Fruit fly (Drosophila melanogaster): ENCODE measurements around the gene Fad2.

Fad2 gene

dm6 chr3L:11027279-11027678 is 3.9 kb downstream of the Fad2 start, which contains the start of gene CG32081:
CG32081 (plus strand) TSS chr3L:11027579.
- TF ChIP-seq CG16779 (GFP tag; IDR thresholded peaks at IDR 0.05) (no peak), MBD-R2 (GFP tag; IDR thresholded peaks at IDR 0.05) (no peak), HLH3B (GFP tag; IDR thresholded peaks at IDR 0.05) (no peak), gcm2 (GFP tag; optimal IDR thresholded peaks at IDR 0.05) (no peak)

DNA sequence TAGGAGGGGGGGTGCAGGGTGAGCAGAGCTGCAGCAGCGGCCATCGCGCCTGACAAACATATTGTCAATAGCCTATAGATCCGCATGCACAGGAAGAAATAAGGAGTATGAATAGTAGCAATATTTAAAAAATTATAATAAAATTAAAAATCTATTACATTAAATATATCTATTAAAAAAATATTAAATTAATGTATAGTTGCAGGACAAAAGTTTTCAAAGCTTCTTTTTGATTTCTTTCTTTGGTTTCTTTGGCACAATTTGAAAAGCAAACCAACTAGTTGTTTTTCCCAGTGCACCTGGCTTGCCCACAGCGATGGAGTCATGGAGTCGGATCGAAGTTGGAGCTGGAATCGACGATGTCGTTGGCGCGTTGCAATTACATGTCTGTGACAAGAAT is 8.4 kb downstream of the Fad2 start:
- TF ChIP-seq CG17186 (GFP tag; optimal IDR thresholded peaks at IDR 0.05), result no peak
- TF ChIP-seq CG18262 (tag; optimal IDR thresholded peaks at IDR 0.05), result peak; percentile 52
- TF ChIP-seq PHDP (tag; optimal IDR thresholded peaks at IDR 0.05), result no peak
- TF ChIP-seq CG10979 (tag; optimal IDR thresholded peaks at IDR 0.05), result peak; percentile 55
- TF ChIP-seq Ptx1 (GFP tag; IDR thresholded peaks at IDR 0.05), result no peak
- TF ChIP-seq gem (tag; optimal IDR thresholded peaks at IDR 0.05), result peak; percentile 41
- TF ChIP-seq CG17829 (tag; optimal IDR thresholded peaks at IDR 0.05), result peak; percentile 33
- TF ChIP-seq CG11504 (tag; optimal IDR thresholded peaks at IDR 0.05), result peak; percentile 17
- no peak for TF ChIP-seq B-H1 (GFP tag; IDR thresholded peaks at IDR 0.05)
- no peak for TF ChIP-seq trh (GFP tag; optimal IDR thresholded peaks at IDR 0.05)
- peak; percentile 38 for TF ChIP-seq CG9727 (GFP tag; optimal IDR thresholded peaks at IDR 0.05)
- TF ChIP-seq CG14710 (tag; optimal IDR thresholded peaks at IDR 0.05), result peak; percentile 24
- TF ChIP-seq sens (GFP tag), result peak; percentile 43
- TF ChIP-seq Sox102F (GFP tag; optimal IDR thresholded peaks at IDR 0.05), result peak; percentile 3
- no peak for TF ChIP-seq CG12104 (GFP tag; optimal IDR thresholded peaks at IDR 0.05)
- peak; percentile 46 for TF ChIP-seq zf30C (GFP tag; optimal IDR thresholded peaks at IDR 0.05)
- TF ChIP-seq CG12391 (tag; optimal IDR thresholded peaks at IDR 0.05), result peak; percentile 30
- peak; percentile 45; the same call in 1 of the 3 replicates for TF ChIP-seq zfh1 (GFP tag; IDR thresholded peaks at IDR 0.05)
- TF ChIP-seq cato (GFP tag; optimal IDR thresholded peaks at IDR 0.05; ENCODE audit: borderline replicate concordance), result no peak
- TF ChIP-seq Drgx (GFP tag; IDR thresholded peaks at IDR 0.05), result peak; percentile 61
- no peak for TF ChIP-seq Sry-δ (GFP tag; optimal IDR thresholded peaks at IDR 0.05)
- TF ChIP-seq CG10267 (tag; optimal IDR thresholded peaks at IDR 0.05), result peak; percentile 30
- no peak for TF ChIP-seq CG13287 (GFP tag; IDR thresholded peaks at IDR 0.05; ENCODE audit: partially characterized antibody)
- no peak for TF ChIP-seq pan (optimal IDR thresholded peaks at IDR 0.05)
- no peak for TF ChIP-seq pan (GFP tag; optimal IDR thresholded peaks at IDR 0.05 in 1 of 2, IDR thresholded peaks at IDR 0.05 in 1 of 2)
- peak; percentile 10 for TF ChIP-seq Xbp1 (GFP tag; optimal IDR thresholded peaks at IDR 0.05)
- no peak for TF ChIP-seq CoRest (tag; optimal IDR thresholded peaks at IDR 0.05)
- no peak for TF ChIP-seq CG2116 (GFP tag; optimal IDR thresholded peaks at IDR 0.05)
- TF ChIP-seq phol (tag; optimal IDR thresholded peaks at IDR 0.05), result peak; percentile 34
- TF ChIP-seq CG6689 (GFP tag; IDR thresholded peaks at IDR 0.05), result 0 out of 2 replicates have a peak, but pooled peaks have one; percentile 14
- peak; percentile 59 for TF ChIP-seq dmrt11E (tag; optimal IDR thresholded peaks at IDR 0.05)
- no peak for TF ChIP-seq CG6272 (GFP tag; IDR thresholded peaks at IDR 0.05)
- no peak for TF ChIP-seq CG8924 (tag; optimal IDR thresholded peaks at IDR 0.05)
- no peak for TF ChIP-seq CG43689 (GFP tag; IDR thresholded peaks at IDR 0.05)
- TF ChIP-seq CG15601 (tag; optimal IDR thresholded peaks at IDR 0.05), result peak; percentile 2
- peak; percentile 10 for TF ChIP-seq nmo (GFP tag; optimal IDR thresholded peaks at IDR 0.05)
- no peak for TF ChIP-seq emc (GFP tag; optimal IDR thresholded peaks at IDR 0.05)
- peak; percentile 42 for TF ChIP-seq gsb-n (tag; optimal IDR thresholded peaks at IDR 0.05)
- TF ChIP-seq mam (GFP tag; optimal IDR thresholded peaks at IDR 0.05), result no peak
- no peak for TF ChIP-seq D19B (GFP tag; optimal IDR thresholded peaks at IDR 0.05)
- TF ChIP-seq CG31441 (GFP tag; IDR thresholded peaks at IDR 0.05), result peak; percentile 48
- TF ChIP-seq sima (GFP tag; optimal IDR thresholded peaks at IDR 0.05), result no peak
- peak in 1 of 3 experiments; percentile 44 for TF ChIP-seq lola (GFP tag; optimal IDR thresholded peaks at IDR 0.05)
- peak; percentile 47; the same call in 1 of the 2 replicates for TF ChIP-seq Xrp1 (GFP tag; IDR thresholded peaks at IDR 0.05)
- TF ChIP-seq CG15696 (tag; optimal IDR thresholded peaks at IDR 0.05), result peak; percentile 41
